Fruit fly (Drosophila melanogaster) S2 (cell line): Measurements from ENCODE around the gene CG9705.

ENCODE experiments used
- CG8478 ChIP-seq: fragments of >200 bp; optimal IDR thresholded peaks from 2 replicates; lab custom pipeline; 2018
- CTCF ChIP-seq, 2 experiments: fragments of >200 bp; optimal IDR thresholded peaks; 2 replicates each; lab custom pipeline; 2018

Gene CG9705

DNA sequence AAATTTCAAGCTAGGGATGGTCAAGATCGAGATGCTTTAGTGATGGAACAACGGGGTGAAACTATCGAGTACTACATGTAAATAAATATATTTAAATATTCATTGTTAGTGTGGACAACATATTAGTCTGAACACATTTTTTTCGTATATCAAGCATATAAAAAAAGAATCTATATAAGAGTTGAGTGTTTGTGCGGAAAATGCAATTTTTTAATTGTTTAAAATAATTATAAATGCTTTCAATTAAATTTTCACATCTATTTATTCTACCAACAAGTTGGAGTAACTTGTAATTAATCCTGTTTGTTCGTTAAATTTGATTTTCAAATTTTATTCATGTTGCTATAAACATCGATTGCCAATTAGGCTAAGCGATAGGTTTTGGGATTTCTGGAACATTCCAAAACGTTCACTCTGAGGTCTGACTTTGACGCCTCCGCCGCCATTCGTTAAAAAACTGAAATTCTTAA is at the start of gene CG9705, which contains the start of gene mus302:
Gene CG9705, plus strand, starts transcription at position 397 of the 470 bp plus-strand sequence.
Gene mus302, minus strand, starts transcription at position 33 of the 470 bp plus-strand sequence.
- no peak for TF ChIP-seq CTCF (optimal IDR thresholded peaks at IDR 0.05; lab: Kevin White, UChicago)
- no peak for TF ChIP-seq CG8478 (lab: Kevin White, UChicago)

DNA sequence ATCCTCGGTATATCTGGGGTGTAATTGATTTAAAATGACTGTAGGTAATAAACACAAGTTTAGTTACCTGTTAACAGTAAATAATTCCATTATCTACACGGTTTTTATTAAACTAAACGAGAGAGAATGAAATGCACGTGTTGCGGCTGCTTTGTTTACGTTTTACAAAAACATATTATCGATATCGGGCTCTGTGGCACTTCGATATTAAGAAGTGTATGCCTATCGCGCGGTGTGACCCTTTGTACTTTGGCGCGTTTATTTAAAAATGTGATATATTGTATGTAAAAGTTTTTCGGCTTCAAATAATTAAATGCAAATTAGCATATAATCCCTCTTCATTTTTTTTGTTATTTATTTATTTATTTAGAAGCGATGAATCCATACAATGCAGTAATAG is 49.3 kb upstream of the CG9705 start, which contains the start of gene Dbp73D:
Gene Dbp73D, minus strand, starts transcription at position 174 of the 400 bp plus-strand sequence.
- TF ChIP-seq CTCF (optimal IDR thresholded peaks at IDR 0.05; lab: Kevin White, UChicago) (no peak), CG8478 (lab: Kevin White, UChicago) (no peak)

- TF ChIP-seq CG8478 (lab: Kevin White, UChicago): no peak
- TF ChIP-seq CTCF (optimal IDR thresholded peaks at IDR 0.05; lab: Kevin White, UChicago): no peak
Observed at dm6 chr3L:16733246-16733645, 46.7 kb upstream of the CG9705 start, which contains the start of gene CG9701. TSS of gene CG9701 (plus strand) at chr3L:16733546.

- TF ChIP-seq CG8478 (lab: Kevin White, UChicago): no peak
- TF ChIP-seq CTCF (optimal IDR thresholded peaks at IDR 0.05; lab: Kevin White, UChicago): no peak
Observed at dm6 chr3L:16741660-16742059, 38.2 kb upstream of the CG9705 start.

dm6 chr3L:16743906-16744704 is 35.8 kb upstream of the CG9705 start:
- TF ChIP-seq CG8478 (lab: Kevin White, UChicago) (no peak), CTCF (optimal IDR thresholded peaks at IDR 0.05; lab: Kevin White, UChicago) (no peak)

DNA sequence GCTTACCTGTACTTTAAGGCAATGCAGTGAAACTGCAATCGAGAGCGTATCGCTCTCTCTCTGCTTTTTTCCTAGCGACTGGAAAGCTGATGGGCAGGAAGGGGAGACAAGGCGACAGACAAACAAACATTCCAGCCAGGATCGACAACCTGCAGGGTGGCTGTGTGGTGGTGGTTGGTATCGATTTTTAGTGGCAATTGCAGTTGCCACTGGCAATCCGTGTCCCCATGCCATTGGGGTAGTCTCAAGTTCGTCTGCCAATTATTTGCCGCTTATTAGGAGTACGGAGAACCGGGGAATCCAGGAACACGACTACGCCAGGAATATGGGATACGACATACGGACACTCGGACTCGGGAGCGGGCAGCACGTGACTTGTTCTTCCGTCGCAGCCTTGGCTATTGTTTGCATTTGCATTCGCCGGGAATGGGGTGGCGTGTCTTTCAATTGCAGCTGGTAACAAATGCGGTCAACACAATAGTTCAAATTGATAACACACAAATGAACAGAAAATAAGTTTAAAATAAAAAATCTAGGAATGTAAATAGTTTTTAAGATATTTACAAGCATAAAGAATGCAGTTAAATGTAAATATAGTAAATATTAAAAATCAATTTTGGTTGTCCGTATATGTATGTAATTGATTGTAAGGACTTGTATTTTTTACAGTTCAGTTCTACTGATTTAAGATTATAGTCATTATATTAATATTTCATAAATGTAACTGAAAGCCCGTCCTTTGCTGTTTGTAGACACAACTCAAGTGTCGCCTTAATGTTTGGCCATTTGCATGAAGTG is 33.1 kb upstream of the CG9705 start:
- TF ChIP-seq CG8478 (lab: Kevin White, UChicago) (no peak), CTCF (optimal IDR thresholded peaks at IDR 0.05; lab: Kevin White, UChicago) (no peak)

- TF ChIP-seq CTCF (optimal IDR thresholded peaks at IDR 0.05; lab: Kevin White, UChicago) (no peak), CG8478 (lab: Kevin White, UChicago) (no peak)
Observed at dm6 chr3L:16748343-16748742, 31.6 kb upstream of the CG9705 start.

dm6 chr3L:16749726-16750125 is 30.2 kb upstream of the CG9705 start:
- TF ChIP-seq CTCF (optimal IDR thresholded peaks at IDR 0.05; lab: Kevin White, UChicago) (no peak), CG8478 (lab: Kevin White, UChicago) (no peak)

dm6 chr3L:16750750-16751149 is 29.1 kb upstream of the CG9705 start:
- TF ChIP-seq CTCF (optimal IDR thresholded peaks at IDR 0.05; lab: Kevin White, UChicago): no peak
- no peak for TF ChIP-seq CG8478 (lab: Kevin White, UChicago)

- TF ChIP-seq CG8478 (lab: Kevin White, UChicago) (no peak), CTCF (optimal IDR thresholded peaks at IDR 0.05; lab: Kevin White, UChicago) (no peak)
Observed at dm6 chr3L:16751487-16752054, 28.3 kb upstream of the CG9705 start.

DNA sequence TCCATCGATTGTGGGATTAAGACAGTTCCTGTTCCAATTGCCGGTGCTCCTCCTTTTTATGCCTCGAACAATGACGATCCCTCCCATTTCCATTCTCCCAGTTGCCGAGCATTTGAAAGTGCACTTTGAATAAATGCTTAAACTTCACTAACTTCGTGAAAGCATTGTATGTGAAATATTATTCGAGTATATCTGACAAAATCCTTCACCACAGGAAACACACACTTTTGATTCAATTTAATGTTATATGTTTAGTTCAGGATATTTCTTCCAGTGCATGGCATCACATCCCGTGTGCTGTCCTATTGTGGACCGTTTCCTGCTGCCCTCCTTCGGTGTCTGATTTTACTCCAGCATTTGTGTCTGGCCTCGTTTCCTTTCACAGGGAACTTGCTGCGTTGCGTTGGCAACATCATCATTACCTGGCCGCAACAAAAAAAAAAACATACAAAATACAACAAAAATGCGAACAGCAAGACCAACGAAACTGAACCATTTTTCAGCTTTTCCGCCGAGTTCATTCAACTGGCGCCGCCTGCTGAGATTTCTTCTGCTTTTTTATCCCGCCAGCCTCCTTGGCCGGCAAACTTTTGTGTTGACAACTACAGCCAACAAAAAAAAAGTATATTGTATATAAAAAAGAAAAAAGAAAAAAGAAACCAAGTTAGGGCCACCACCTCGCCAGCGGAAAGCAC is 27.4 kb upstream of the CG9705 start:
- TF ChIP-seq CTCF (optimal IDR thresholded peaks at IDR 0.05; lab: Kevin White, UChicago): no peak
- no peak for TF ChIP-seq CG8478 (lab: Kevin White, UChicago)

DNA sequence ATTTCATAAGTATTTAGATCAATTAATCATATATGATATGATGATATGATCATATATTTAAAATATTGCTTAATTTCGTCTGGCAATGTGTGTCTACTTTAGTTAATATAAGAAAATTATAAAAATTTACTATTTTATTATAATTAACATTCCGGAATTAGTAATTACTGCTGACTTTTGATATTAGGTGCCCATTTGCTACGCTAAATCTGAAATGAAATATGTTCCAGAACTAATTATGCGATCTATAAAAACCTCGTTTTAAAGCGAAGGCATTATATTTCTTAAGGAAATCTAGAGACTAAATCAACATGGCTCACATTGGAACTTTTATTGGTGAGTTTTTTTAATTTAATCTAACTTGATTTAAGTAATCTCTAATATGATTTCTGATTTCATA is 24.7 kb upstream of the CG9705 start, which contains the start of gene CG42852:
Gene CG42852, plus strand, starts transcription at position 301 of the 400 bp plus-strand sequence.
- TF ChIP-seq CTCF (optimal IDR thresholded peaks at IDR 0.05; lab: Kevin White, UChicago): no peak
- TF ChIP-seq CG8478 (lab: Kevin White, UChicago): no peak

DNA sequence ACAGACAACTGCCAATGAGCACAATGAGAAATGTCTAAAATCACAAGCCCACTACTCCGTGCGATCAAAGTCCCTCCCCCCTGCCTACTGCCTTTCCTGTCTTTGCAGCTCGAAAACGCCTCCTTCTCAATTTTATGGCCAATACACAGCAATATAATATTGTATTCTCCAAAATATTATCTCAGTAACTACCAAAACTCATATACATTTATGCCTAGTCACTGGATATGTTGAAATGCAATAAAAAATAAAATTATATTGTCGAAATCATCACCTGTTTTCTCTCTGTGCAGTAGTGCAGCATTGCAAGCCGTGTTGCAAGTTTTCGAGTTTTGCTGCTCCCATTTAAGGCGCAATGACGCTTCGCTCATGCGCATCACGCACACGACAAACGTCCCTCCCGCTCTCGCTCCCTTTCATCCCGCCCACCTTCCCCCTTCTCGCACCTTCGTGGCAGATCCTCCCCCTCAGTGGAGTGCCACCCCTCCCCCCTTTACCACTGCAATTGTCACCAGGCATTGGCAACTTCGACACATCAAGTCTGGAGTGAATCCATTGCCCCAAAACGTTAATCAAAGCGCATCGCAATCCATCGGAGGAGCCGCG is 21.3 kb upstream of the CG9705 start:
- TF ChIP-seq CG8478 (lab: Kevin White, UChicago): no peak
